Worm (Caenorhabditis elegans): Measurements from ENCODE around the gene F22F1.3.

F22F1.3 gene

ce11 chrX:8136276-8136891 is 26.5 kb downstream of the F22F1.3 start, which contains the start of gene C02B8.6 (continued):
- TF ChIP-seq hlh-4 (tag; optimal IDR thresholded peaks at IDR 0.05) = no peak
- TF ChIP-seq blmp-1 (tag; optimal IDR thresholded peaks at IDR 0.05) = peak; percentile 63
- no peak for TF ChIP-seq ceh-63 (GFP tag; optimal IDR thresholded peaks at IDR 0.05)
- TF ChIP-seq unc-62 (GFP tag; optimal IDR thresholded peaks at IDR 0.05) = no peak
- no peak for TF ChIP-seq pag-3 (tag; optimal IDR thresholded peaks at IDR 0.05; ENCODE audit: borderline replicate concordance, insufficient read depth)
- TF ChIP-seq tlp-1 (tag; optimal IDR thresholded peaks at IDR 0.05) = no peak
- peak; percentile 79 for TF ChIP-seq mep-1 (tag; optimal IDR thresholded peaks at IDR 0.05)
- TF ChIP-seq nhr-12 (tag; optimal IDR thresholded peaks at IDR 0.05) = no peak
- no peak for TF ChIP-seq sptf-1 (tag; optimal IDR thresholded peaks at IDR 0.05)
- TF ChIP-seq nhr-19 (GFP tag; conservative IDR thresholded peaks at IDR 0.05) = no peak
- TF ChIP-seq lin-14 (GFP tag; optimal IDR thresholded peaks at IDR 0.05) = peak; percentile 69
- TF ChIP-seq grh-1 (GFP tag; IDR thresholded peaks at IDR 0.05) = no peak
- no peak for TF ChIP-seq sox-4 (tag; optimal IDR thresholded peaks at IDR 0.05)
- TF ChIP-seq C16A3.4 (tag; optimal IDR thresholded peaks at IDR 0.05) = peak; percentile 42
- TF ChIP-seq unc-30 (tag; optimal IDR thresholded peaks at IDR 0.05) = no peak
- no peak for TF ChIP-seq pax-3 (tag; optimal IDR thresholded peaks at IDR 0.05)
- TF ChIP-seq snu-23 (GFP tag; optimal IDR thresholded peaks at IDR 0.05) = peak; percentile 60
- no peak for TF ChIP-seq lin-13 (GFP tag; optimal IDR thresholded peaks at IDR 0.05)
- no peak for TF ChIP-seq fkh-4 (tag; optimal IDR thresholded peaks at IDR 0.05; ENCODE audit: borderline replicate concordance)
- TF ChIP-seq lsy-2 (tag; optimal IDR thresholded peaks at IDR 0.05) = peak; percentile 9 to 65
- TF ChIP-seq fkh-8 (tag; optimal IDR thresholded peaks at IDR 0.05) = no peak
- TF ChIP-seq nhr-76 (tag; optimal IDR thresholded peaks at IDR 0.05) = no peak
- no peak for TF ChIP-seq fkh-10 (GFP tag; optimal IDR thresholded peaks at IDR 0.05)
- no peak for TF ChIP-seq egl-27 (tag; optimal IDR thresholded peaks at IDR 0.05)
- TF ChIP-seq jun-1 (tag; optimal IDR thresholded peaks at IDR 0.05) = no peak
- TF ChIP-seq nhr-84 (tag; optimal IDR thresholded peaks at IDR 0.05) = no peak
- TF ChIP-seq lin-15B (tag; optimal IDR thresholded peaks at IDR 0.05) = no peak
- TF ChIP-seq unc-130 (tag; optimal IDR thresholded peaks at IDR 0.05) = no peak
- TF ChIP-seq ceh-88 (GFP tag; IDR thresholded peaks at IDR 0.05) = no peak
- TF ChIP-seq mef-2 (tag; optimal IDR thresholded peaks at IDR 0.05) = no peak
- no peak for TF ChIP-seq zag-1 (tag; optimal IDR thresholded peaks at IDR 0.05)
- TF ChIP-seq Y116A8C.19 (tag; optimal IDR thresholded peaks at IDR 0.05; ENCODE audit: borderline replicate concordance) = no peak
- TF ChIP-seq zip-4 (GFP tag; optimal IDR thresholded peaks at IDR 0.05) = no peak
- TF ChIP-seq unc-86 (tag; optimal IDR thresholded peaks at IDR 0.05) = no peak
- no peak for TF ChIP-seq lir-3 (tag; optimal IDR thresholded peaks at IDR 0.05; ENCODE audit: poor library complexity)
- no peak for TF ChIP-seq aly-2 (tag; optimal IDR thresholded peaks at IDR 0.05)
- TF ChIP-seq ama-1 (optimal IDR thresholded peaks at IDR 0.05) = no peak
- TF ChIP-seq ets-5 (GFP tag; IDR thresholded peaks at IDR 0.05) = no peak
- TF ChIP-seq nhr-11 (tag; optimal IDR thresholded peaks at IDR 0.05) = no peak
- TF ChIP-seq unc-98 (GFP tag; IDR thresholded peaks at IDR 0.05) = no peak
- no peak for TF ChIP-seq nhr-90 (tag; optimal IDR thresholded peaks at IDR 0.05; ENCODE audit: poor library complexity)
- no peak for TF ChIP-seq sup-37 (GFP tag; optimal IDR thresholded peaks at IDR 0.05)
- TF ChIP-seq elt-2 (tag; optimal IDR thresholded peaks at IDR 0.05) = peak; percentile 13
- TF ChIP-seq hpl-2 (GFP tag; optimal IDR thresholded peaks at IDR 0.05) = no peak
- no peak for TF ChIP-seq nhr-28 (tag; optimal IDR thresholded peaks at IDR 0.05)
- TF ChIP-seq ceh-90 (tag; optimal IDR thresholded peaks at IDR 0.05) = no peak
- TF ChIP-seq F16B12.6 (tag; optimal IDR thresholded peaks at IDR 0.05) = peak; percentile 81

Measured in whole organism, L1 larva.